Worm (Caenorhabditis elegans) whole organism, midembryonic: Measurements from ENCODE around the gene ZK177.3.

Source experiments
- T22C8.4 ChIP-seq: fragments of 200-800 bp; sonication (Bioruptor generic); IDR thresholded peaks from 2 replicates; pipeline ENCODE4 v1.3.6; 2022; ENCODE audit warnings: missing genetic modification characterization, missing compliant biosample characterization
- cog-1 ChIP-seq: sonication (generic microtip); optimal IDR thresholded peaks from 2 replicates; lab custom pipeline; 2016; ENCODE audit warnings: missing genetic modification characterization, missing compliant biosample characterization
- flt-1 ChIP-seq: fragments of 200-800 bp; sonication (Bioruptor generic); IDR thresholded peaks from 2 replicates; pipeline ENCODE4 v1.3.6; 2022; ENCODE audit warnings: missing genetic modification characterization, missing compliant biosample characterization
- klf-2 ChIP-seq: fragments of 200-800 bp; sonication (Bioruptor generic); conservative IDR thresholded peaks from 2 replicates; pipeline ENCODE4 v1.3.6; 2022; ENCODE audit warnings: missing genetic modification reagents, missing genetic modification characterization, missing compliant biosample characterization
- med-1 ChIP-seq: sonication (generic microtip); optimal IDR thresholded peaks from 2 replicates; lab custom pipeline; 2017; ENCODE audit warnings: missing genetic modification characterization, mild to moderate bottlenecking, missing compliant biosample characterization, antibody characterized with exemption, missing genetic modification reagents; ENCODE audit not compliant: insufficient read depth
- ref-1 ChIP-seq: fragments of 200-800 bp; sonication (Bioruptor generic); conservative IDR thresholded peaks from 2 replicates; pipeline ENCODE4 v1.3.6; 2022; ENCODE audit warnings: missing genetic modification reagents, missing genetic modification characterization, missing compliant biosample characterization
- tab-1 ChIP-seq: fragments of 200-800 bp; sonication (Bioruptor generic); IDR thresholded peaks from 2 replicates; pipeline ENCODE4 v1.3.6; 2022; ENCODE audit warnings: missing genetic modification characterization, missing compliant biosample characterization
- ztf-23 ChIP-seq: fragments of 200-800 bp; sonication (Bioruptor generic); IDR thresholded peaks from 2 replicates; pipeline ENCODE4 v1.3.6; 2022; ENCODE audit warnings: missing genetic modification reagents, missing genetic modification characterization, missing compliant biosample characterization
- ztf-29 ChIP-seq: fragments of 200-800 bp; sonication (Bioruptor generic); IDR thresholded peaks from 2 replicates; pipeline ENCODE4 v1.3.6; 2022; ENCODE audit warnings: missing genetic modification reagents, missing genetic modification characterization, missing compliant biosample characterization

ZK177.3 gene

DNA sequence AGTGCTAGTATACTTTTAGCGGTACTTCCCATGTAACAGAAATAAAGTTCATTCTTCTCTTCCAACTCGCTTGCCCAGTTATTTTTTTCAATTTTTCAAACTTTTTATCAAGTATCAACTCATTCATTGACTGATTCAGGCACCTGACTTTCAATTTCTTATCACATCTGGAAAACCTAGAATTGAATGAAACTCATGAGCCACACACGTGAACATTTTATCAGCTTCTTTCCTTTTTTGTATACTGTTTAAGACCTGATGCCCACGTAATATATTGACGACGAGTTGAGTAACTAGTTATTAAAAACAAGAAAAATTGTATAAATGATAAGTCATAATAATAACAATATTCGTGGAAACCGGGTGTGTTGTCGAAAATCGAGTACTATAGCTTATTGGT is 37.9 kb downstream of the ZK177.3 start:
- TF ChIP-seq ztf-23 (GFP tag; lab: Robert Waterston, UW): no peak
- no peak for TF ChIP-seq T22C8.4 (GFP tag; lab: Robert Waterston, UW)
- TF ChIP-seq tab-1: no peak
- TF ChIP-seq cog-1 (tag; lab: Kevin White, UChicago): no peak
- no peak for TF ChIP-seq ref-1
- no peak for TF ChIP-seq flt-1 (GFP tag; lab: Robert Waterston, UW)
- no peak for TF ChIP-seq klf-2 (GFP tag; lab: Robert Waterston, UW)
- TF ChIP-seq ztf-29 (GFP tag; lab: Robert Waterston, UW): no peak
- no peak for TF ChIP-seq med-1 (GFP tag; lab: Kevin White, UChicago)

DNA sequence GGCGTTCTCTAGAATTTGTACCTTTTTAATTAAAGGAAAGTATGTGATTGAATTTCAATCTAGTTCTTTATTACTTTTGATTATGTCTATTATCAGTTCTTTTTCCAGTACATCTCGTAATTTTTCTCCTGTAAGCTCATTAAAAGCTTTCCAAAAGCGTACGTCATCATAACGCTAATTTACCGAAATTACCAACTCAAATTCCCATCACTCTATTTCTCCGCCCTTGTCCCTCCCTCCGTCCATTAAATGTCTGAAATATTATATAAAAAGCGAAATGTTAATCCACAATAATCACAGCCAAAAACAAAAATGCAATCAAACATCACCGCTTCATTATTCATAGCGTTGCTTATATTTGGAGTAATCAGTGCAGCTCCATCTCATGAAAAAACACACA is 38.7 kb downstream of the ZK177.3 start, which contains the start of gene ins-12:
TSS of gene ins-12 (plus strand) at position 301 of the 400 bp plus-strand sequence.
- TF ChIP-seq ref-1: no peak
- TF ChIP-seq cog-1 (tag; lab: Kevin White, UChicago): no peak
- TF ChIP-seq ztf-23 (GFP tag; lab: Robert Waterston, UW): no peak
- TF ChIP-seq ztf-29 (GFP tag; lab: Robert Waterston, UW): no peak

DNA sequence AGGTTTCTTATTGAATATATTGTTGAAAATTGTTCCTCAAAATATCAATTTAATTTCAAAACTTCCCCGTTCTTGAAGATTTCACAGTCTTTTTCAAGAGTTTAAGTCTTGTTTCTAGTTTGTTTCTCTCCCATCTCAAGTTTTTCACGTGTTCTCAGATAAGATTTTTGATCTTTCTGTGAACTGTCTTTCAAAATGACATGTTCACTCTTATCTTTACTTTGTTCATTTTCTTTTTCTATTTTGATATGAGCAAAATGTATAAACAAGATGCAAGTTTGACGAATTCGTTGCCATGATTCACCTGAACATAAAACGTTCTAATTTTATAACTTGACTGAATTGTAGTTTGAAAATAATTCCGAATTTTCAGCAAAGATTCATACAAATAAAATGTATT is 39.1 kb downstream of the ZK177.3 start:
- TF ChIP-seq flt-1 (GFP tag; lab: Robert Waterston, UW) (no peak), ztf-29 (GFP tag; lab: Robert Waterston, UW) (no peak), ztf-23 (GFP tag; lab: Robert Waterston, UW) (no peak), tab-1 (no peak), cog-1 (tag; lab: Kevin White, UChicago) (no peak), med-1 (GFP tag; lab: Kevin White, UChicago) (no peak), klf-2 (GFP tag; lab: Robert Waterston, UW) (no peak), ref-1 (no peak), T22C8.4 (GFP tag; lab: Robert Waterston, UW) (no peak)

DNA sequence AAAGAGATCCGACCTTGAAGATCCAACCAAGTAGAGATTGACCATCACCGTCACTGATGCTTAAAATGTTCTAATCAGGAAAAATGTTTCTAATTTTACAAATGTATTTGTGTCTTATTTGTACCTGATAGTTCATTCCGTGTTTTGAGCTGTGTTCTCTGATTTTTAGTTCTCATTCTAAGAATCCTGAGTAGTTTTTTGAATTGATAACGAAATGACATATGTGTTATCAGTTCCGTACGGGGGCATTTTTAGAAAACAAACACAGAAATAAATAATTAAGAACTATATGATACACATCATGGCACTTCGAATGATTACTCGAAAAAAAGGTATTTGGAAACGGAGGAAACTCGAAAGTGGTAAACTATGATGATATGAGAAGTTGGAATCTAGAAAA is 39.9 kb downstream of the ZK177.3 start:
- TF ChIP-seq med-1 (GFP tag; lab: Kevin White, UChicago): no peak
- no peak for TF ChIP-seq klf-2 (GFP tag; lab: Robert Waterston, UW)
- no peak for TF ChIP-seq ztf-23 (GFP tag; lab: Robert Waterston, UW)
- TF ChIP-seq ref-1: no peak
- TF ChIP-seq tab-1: no peak
- TF ChIP-seq T22C8.4 (GFP tag; lab: Robert Waterston, UW): no peak
- TF ChIP-seq cog-1 (tag; lab: Kevin White, UChicago): no peak
- TF ChIP-seq ztf-29 (GFP tag; lab: Robert Waterston, UW): no peak
- TF ChIP-seq flt-1 (GFP tag; lab: Robert Waterston, UW): no peak

DNA sequence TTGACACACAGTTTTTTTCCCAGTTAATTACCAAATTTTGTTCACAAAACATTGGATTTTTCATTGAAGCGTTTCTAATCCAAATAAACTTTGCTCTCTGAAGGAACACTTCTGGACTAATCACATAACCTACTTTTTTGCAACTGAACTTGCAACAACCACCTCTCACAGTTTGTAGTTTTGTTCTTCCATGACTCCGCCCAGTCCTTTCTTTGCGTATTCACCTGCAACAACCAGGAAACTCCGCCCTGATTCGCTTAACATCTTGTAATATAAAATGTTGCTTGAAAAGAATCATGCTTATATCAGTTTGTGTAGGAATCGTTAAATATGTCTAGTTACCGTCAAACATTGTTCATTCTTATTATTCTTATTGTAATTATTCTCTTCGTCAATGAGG is 40.8 kb downstream of the ZK177.3 start, which contains the start of gene ins-11:
TSS of gene ins-11 (plus strand) at position 301 of the 400 bp plus-strand sequence.
- TF ChIP-seq ref-1 (no peak), klf-2 (GFP tag; lab: Robert Waterston, UW) (no peak), cog-1 (tag; lab: Kevin White, UChicago) (no peak), flt-1 (GFP tag; lab: Robert Waterston, UW) (no peak), med-1 (GFP tag; lab: Kevin White, UChicago) (no peak), tab-1 (no peak), ztf-23 (GFP tag; lab: Robert Waterston, UW) (no peak), T22C8.4 (GFP tag; lab: Robert Waterston, UW) (no peak), ztf-29 (GFP tag; lab: Robert Waterston, UW) (no peak)

DNA sequence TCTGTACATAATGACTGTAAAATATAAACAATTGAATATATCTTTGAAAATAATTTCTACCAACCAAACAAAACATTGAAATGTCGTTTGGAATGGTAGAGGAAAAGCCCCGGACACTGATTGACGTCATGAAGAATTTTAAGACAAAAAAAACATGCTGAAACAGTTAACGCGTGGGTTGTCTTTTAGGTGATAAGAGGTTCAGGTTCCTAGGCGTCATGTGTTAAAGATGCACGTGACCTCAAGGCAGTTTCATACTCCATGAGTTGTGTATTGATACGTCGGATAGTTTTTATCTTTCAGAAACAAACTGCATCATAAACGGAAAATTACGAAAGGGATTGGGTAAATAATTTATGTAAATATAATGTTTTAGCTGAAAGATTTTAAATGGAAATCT is 41.5 kb downstream of the ZK177.3 start:
- no peak for TF ChIP-seq tab-1
- no peak for TF ChIP-seq T22C8.4 (GFP tag; lab: Robert Waterston, UW)
- TF ChIP-seq ztf-23 (GFP tag; lab: Robert Waterston, UW): no peak
- no peak for TF ChIP-seq klf-2 (GFP tag; lab: Robert Waterston, UW)
- TF ChIP-seq med-1 (GFP tag; lab: Kevin White, UChicago): no peak
- TF ChIP-seq ztf-29 (GFP tag; lab: Robert Waterston, UW): no peak
- no peak for TF ChIP-seq flt-1 (GFP tag; lab: Robert Waterston, UW)
- TF ChIP-seq cog-1 (tag; lab: Kevin White, UChicago): no peak
- TF ChIP-seq ref-1: no peak

DNA sequence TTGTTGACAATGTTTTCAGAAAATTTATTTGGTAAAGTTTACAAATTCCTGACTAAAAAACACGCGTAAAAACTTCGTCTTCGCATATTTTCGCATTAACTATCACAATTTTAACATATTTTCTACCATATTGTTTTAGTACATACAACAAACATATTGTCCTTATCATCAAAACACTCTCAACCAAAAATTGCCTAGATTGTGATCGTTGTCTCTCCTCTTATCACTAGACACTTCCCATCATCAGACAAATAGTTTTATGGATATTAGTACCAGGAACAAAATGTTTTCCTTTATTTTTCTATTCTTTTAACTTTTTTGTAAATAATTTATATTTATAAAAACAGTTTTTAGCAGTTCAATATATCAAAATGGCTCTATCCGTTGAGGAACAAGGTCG is 45.8 kb downstream of the ZK177.3 start, which contains the start of gene C17C3.3:
TSS of gene C17C3.3 (plus strand) at position 346 of the 400 bp plus-strand sequence.
- TF ChIP-seq cog-1 (tag; lab: Kevin White, UChicago): no peak
- TF ChIP-seq tab-1: no peak
- no peak for TF ChIP-seq klf-2 (GFP tag; lab: Robert Waterston, UW)
- TF ChIP-seq ztf-23 (GFP tag; lab: Robert Waterston, UW): no peak
- TF ChIP-seq med-1 (GFP tag; lab: Kevin White, UChicago): no peak

DNA sequence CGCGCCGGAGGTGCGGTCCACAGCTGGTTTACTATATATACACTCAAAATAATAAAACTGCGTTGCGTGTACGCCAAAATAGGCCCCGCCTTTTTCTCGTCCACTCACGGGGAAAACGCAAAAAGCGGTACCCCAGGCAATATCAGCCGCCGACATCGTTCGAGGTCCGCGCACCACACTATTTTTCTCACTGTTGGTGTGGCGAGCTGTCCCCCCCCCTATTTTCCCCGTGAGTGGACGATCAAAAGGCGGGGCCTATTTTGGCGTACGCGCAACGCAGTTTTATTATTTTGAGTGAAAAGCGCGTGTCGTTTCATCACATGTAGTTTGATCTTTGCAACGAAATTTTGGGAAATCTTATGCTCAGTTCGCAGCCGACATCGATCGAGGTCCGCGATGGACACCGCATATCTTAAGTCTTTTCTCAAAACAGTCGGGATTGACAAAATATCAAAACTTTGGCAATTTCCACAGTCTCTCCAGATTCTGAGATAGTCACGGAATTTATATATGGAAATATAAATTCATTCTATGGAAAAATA is 49.5 kb downstream of the ZK177.3 start:
- TF ChIP-seq ztf-23 (GFP tag; lab: Robert Waterston, UW) (no peak), flt-1 (GFP tag; lab: Robert Waterston, UW) (0 out of 2 replicates have a peak, but pooled peaks have one; percentile 45)
